Worm (Caenorhabditis elegans): ENCODE results near the gene K09E9.7.

ce11 chrX:15593366-15593765 is 47.3 kb upstream of the K09E9.7 start:
- TF ChIP-seq nhr-237 (tag; optimal IDR thresholded peaks at IDR 0.05) = no peak
- TF ChIP-seq lin-39 (tag; optimal IDR thresholded peaks at IDR 0.05) = no peak
- TF ChIP-seq snpc-4 (tag; optimal IDR thresholded peaks at IDR 0.05) = no peak
- TF ChIP-seq ztf-4 (tag; optimal IDR thresholded peaks at IDR 0.05) = no peak
- TF ChIP-seq nhr-11 (tag; optimal IDR thresholded peaks at IDR 0.05) = no peak

Measured in whole organism, L1 larva.